ENCODE assay signal across 1 fruit fly cellular context in genomic region chr3R:9341189-9342012, dm6.
TF ChIP-seq lines count a peak whose summit lies in the region.

No protein-coding gene starts in this region.

TF ChIP-seq in whole organism, embryonic, 481 proteins besides CTCF, POLR2A, EP300 and RAD21 (continued from another document):
- TF ChIP-seq CHES-1-like (GFP tag; optimal IDR thresholded peaks at IDR 0.05; lab: Kevin White, UChicago), result peak; percentile 35
- TF ChIP-seq CG4282 (GFP tag; optimal IDR thresholded peaks at IDR 0.05; lab: Kevin White, UChicago), result no peak
- peak; percentile 79 for TF ChIP-seq HmgZ (tag; optimal IDR thresholded peaks at IDR 0.05; lab: Kevin White, UChicago)
- TF ChIP-seq nerfin-2 (GFP tag; IDR thresholded peaks at IDR 0.05; lab: Robert Waterston, UW; ENCODE audit: partially characterized antibody), result peak; percentile 49; the same call in 1 of the 2 replicates
- no peak for TF ChIP-seq sr (GFP tag; IDR thresholded peaks at IDR 0.05; lab: Robert Waterston, UW)
- peak; percentile 85 for TF ChIP-seq CG2712 (tag; optimal IDR thresholded peaks at IDR 0.05; lab: Kevin White, UChicago)
- TF ChIP-seq grn (GFP tag; optimal IDR thresholded peaks at IDR 0.05; lab: Kevin White, UChicago), result peak; percentile 15
- TF ChIP-seq pb (GFP tag; optimal IDR thresholded peaks at IDR 0.05; lab: Kevin White, UChicago), result peak; percentile 29
- TF ChIP-seq CG1233 (GFP tag; optimal IDR thresholded peaks at IDR 0.05; lab: Kevin White, UChicago), result peak; percentile 76
- TF ChIP-seq ci (GFP tag; IDR thresholded peaks at IDR 0.05; lab: Robert Waterston, UW), result peak; percentile 68
- peak; percentile 88; the same call in 3 of the 4 replicates for TF ChIP-seq chinmo (GFP tag; IDR thresholded peaks at IDR 0.05; lab: Robert Waterston, UW; ENCODE audit: partially characterized antibody)
- peak; percentile 66 for TF ChIP-seq sd (tag; optimal IDR thresholded peaks at IDR 0.05; lab: Kevin White, UChicago)
- TF ChIP-seq CG16815 (GFP tag; optimal IDR thresholded peaks at IDR 0.05; lab: Kevin White, UChicago), result peak; percentile 23
- TF ChIP-seq CG17912 (GFP tag; optimal IDR thresholded peaks at IDR 0.05; lab: Kevin White, UChicago), result no peak
- peak; percentile 88 for TF ChIP-seq lab (GFP tag; optimal IDR thresholded peaks at IDR 0.05; lab: Kevin White, UChicago)
- TF ChIP-seq CG8359 (GFP tag; optimal IDR thresholded peaks at IDR 0.05; lab: Kevin White, UChicago; ENCODE audit: borderline replicate concordance), result peak; percentile 64
- peak; percentile 60 to 86 for TF ChIP-seq Hr51 (GFP tag; optimal IDR thresholded peaks at IDR 0.05; lab: Kevin White, UChicago)
- TF ChIP-seq Kr (GFP tag; optimal IDR thresholded peaks at IDR 0.05; lab: Kevin White, UChicago), result no peak
- peak; percentile 38; the same call in 1 of the 4 replicates for TF ChIP-seq Gug (GFP tag; IDR thresholded peaks at IDR 0.05; lab: Robert Waterston, UW)
- peak in 1 of 2 experiments; percentile 16 for TF ChIP-seq crp (GFP tag; optimal IDR thresholded peaks at IDR 0.05; lab: Kevin White, UChicago)
- peak in 1 of 3 experiments; percentile 5 for TF ChIP-seq Stat92E (GFP tag; optimal IDR thresholded peaks at IDR 0.05; lab: Kevin White, UChicago)
- no peak; the same call in 2 of the 3 replicates for TF ChIP-seq gce (GFP tag; IDR thresholded peaks at IDR 0.05; lab: Robert Waterston, UW)
- peak; percentile 93 for TF ChIP-seq BEAF-32 (GFP tag; optimal IDR thresholded peaks at IDR 0.05; lab: Kevin White, UChicago)
- TF ChIP-seq CG6791 (GFP tag; IDR thresholded peaks at IDR 0.05; lab: Robert Waterston, UW; ENCODE audit: partially characterized antibody), result 0 out of 3 replicates have a peak, but pooled peaks have one; percentile 58
- peak; percentile 53 for TF ChIP-seq ATbp (GFP tag; optimal IDR thresholded peaks at IDR 0.05; lab: Kevin White, UChicago)
- no peak for TF ChIP-seq CG11560 (tag; IDR thresholded peaks at IDR 0.05; lab: Robert Waterston, UW)
- TF ChIP-seq Blimp-1 (GFP tag; optimal IDR thresholded peaks at IDR 0.05; lab: Kevin White, UChicago), result peak; percentile 61
- peak; percentile 72 for TF ChIP-seq Xrp1 (GFP tag; IDR thresholded peaks at IDR 0.05; lab: Robert Waterston, UW)
- peak; percentile 68 for TF ChIP-seq tna (GFP tag; IDR thresholded peaks at IDR 0.05; lab: Robert Waterston, UW; ENCODE audit: partially characterized antibody)
- peak; percentile 54 for TF ChIP-seq Spps (tag; optimal IDR thresholded peaks at IDR 0.05; lab: Kevin White, UChicago)
- TF ChIP-seq CG10274 (GFP tag; optimal IDR thresholded peaks at IDR 0.05; lab: Kevin White, UChicago), result no peak
- TF ChIP-seq CG2875 (GFP tag; optimal IDR thresholded peaks at IDR 0.05; lab: Kevin White, UChicago), result peak; percentile 25
- TF ChIP-seq odd (GFP tag; optimal IDR thresholded peaks at IDR 0.05; lab: Kevin White, UChicago), result peak; percentile 78
- TF ChIP-seq Atf3 (GFP tag; optimal IDR thresholded peaks at IDR 0.05; lab: Kevin White, UChicago), result peak; percentile 34
- TF ChIP-seq CG7786 (GFP tag; optimal IDR thresholded peaks at IDR 0.05; lab: Kevin White, UChicago), result peak; percentile 22
- TF ChIP-seq CG33557 (GFP tag; optimal IDR thresholded peaks at IDR 0.05; lab: Kevin White, UChicago), result peak; percentile 77
- peak; percentile 71 for TF ChIP-seq CG11723 (GFP tag; optimal IDR thresholded peaks at IDR 0.05; lab: Kevin White, UChicago)
- TF ChIP-seq pho (GFP tag; optimal IDR thresholded peaks at IDR 0.05; lab: Kevin White, UChicago), result peak; percentile 67
- peak; percentile 49 for TF ChIP-seq CG12071 (GFP tag; optimal IDR thresholded peaks at IDR 0.05; lab: Kevin White, UChicago)
- no peak for TF ChIP-seq cad (GFP tag; optimal IDR thresholded peaks at IDR 0.05; lab: Kevin White, UChicago)
- TF ChIP-seq CG2889 (GFP tag; IDR thresholded peaks at IDR 0.05; lab: Robert Waterston, UW), result no peak
- TF ChIP-seq fd102C (GFP tag; optimal IDR thresholded peaks at IDR 0.05; lab: Kevin White, UChicago), result peak; percentile 36
- TF ChIP-seq CG6272 (GFP tag; IDR thresholded peaks at IDR 0.05; lab: Robert Waterston, UW), result no peak; the same call in 1 of the 2 replicates
- peak; percentile 58 for TF ChIP-seq Mad (GFP tag; optimal IDR thresholded peaks at IDR 0.05; lab: Kevin White, UChicago)
- TF ChIP-seq al (GFP tag; IDR thresholded peaks at IDR 0.05; lab: Robert Waterston, UW), result peak; percentile 29; the same call in 1 of the 2 replicates
- 0 out of 2 replicates have a peak, but pooled peaks have one; percentile 47 for TF ChIP-seq CG4730 (GFP tag; IDR thresholded peaks at IDR 0.05; lab: Robert Waterston, UW)
- TF ChIP-seq fd64A (GFP tag; optimal IDR thresholded peaks at IDR 0.05; lab: Kevin White, UChicago), result peak; percentile 12
- TF ChIP-seq ewg (GFP tag; optimal IDR thresholded peaks at IDR 0.05; lab: Kevin White, UChicago), result peak; percentile 19
- TF ChIP-seq CG18619 (GFP tag; optimal IDR thresholded peaks at IDR 0.05; lab: Kevin White, UChicago), result peak; percentile 76
- TF ChIP-seq CG2129 (GFP tag; IDR thresholded peaks at IDR 0.05; lab: Robert Waterston, UW; ENCODE audit: partially characterized antibody), result peak; percentile 93
- peak; percentile 44 for TF ChIP-seq phol (tag; optimal IDR thresholded peaks at IDR 0.05; lab: Kevin White, UChicago)
- TF ChIP-seq Ssrp (tag; optimal IDR thresholded peaks at IDR 0.05; lab: Kevin White, UChicago), result peak; percentile 57
- peak; percentile 95 for TF ChIP-seq Doc3 (GFP tag; IDR thresholded peaks at IDR 0.05; lab: Robert Waterston, UW; ENCODE audit: partially characterized antibody)
- peak; percentile 91 for TF ChIP-seq CG2678 (tag; optimal IDR thresholded peaks at IDR 0.05; lab: Kevin White, UChicago)
- peak; percentile 66 for TF ChIP-seq kay (GFP tag; optimal IDR thresholded peaks at IDR 0.05; lab: Kevin White, UChicago)
- peak; percentile 81 for TF ChIP-seq CG17829 (tag; optimal IDR thresholded peaks at IDR 0.05; lab: Kevin White, UChicago)
- no peak for TF ChIP-seq tll (GFP tag; optimal IDR thresholded peaks at IDR 0.05; lab: Kevin White, UChicago)
- peak; percentile 41 for TF ChIP-seq HLH54F (GFP tag; optimal IDR thresholded peaks at IDR 0.05; lab: Kevin White, UChicago)
- TF ChIP-seq Hr3 (GFP tag; optimal IDR thresholded peaks at IDR 0.05; lab: Kevin White, UChicago), result peak; percentile 63
- TF ChIP-seq btn (GFP tag; optimal IDR thresholded peaks at IDR 0.05; lab: Kevin White, UChicago), result peak; percentile 58
- peak; percentile 31 for TF ChIP-seq CG13123 (GFP tag; optimal IDR thresholded peaks at IDR 0.05; lab: Kevin White, UChicago)
- peak; percentile 47 for TF ChIP-seq Ets97D (GFP tag; optimal IDR thresholded peaks at IDR 0.05; lab: Kevin White, UChicago)
- peak; percentile 59 for TF ChIP-seq psq (GFP tag; optimal IDR thresholded peaks at IDR 0.05; lab: Kevin White, UChicago)
- 0 out of 2 replicates have a peak, but pooled peaks have one; percentile 26 for TF ChIP-seq Taf1 (GFP tag; IDR thresholded peaks at IDR 0.05; lab: Robert Waterston, UW)
- peak; percentile 69; the same call in 1 of the 2 replicates for TF ChIP-seq klu (GFP tag; IDR thresholded peaks at IDR 0.05; lab: Robert Waterston, UW)
- TF ChIP-seq lmd (GFP tag; IDR thresholded peaks at IDR 0.05; lab: Robert Waterston, UW), result peak; percentile 64; the same call in 1 of the 2 replicates
- TF ChIP-seq Fer2 (tag; optimal IDR thresholded peaks at IDR 0.05; lab: Kevin White, UChicago), result peak; percentile 75
- no peak for TF ChIP-seq jigr1 (GFP tag; IDR thresholded peaks at IDR 0.05; lab: Robert Waterston, UW)
- TF ChIP-seq nerfin-1 (tag; optimal IDR thresholded peaks at IDR 0.05; lab: Kevin White, UChicago), result peak; percentile 75
- peak; percentile 33; the same call in 1 of the 2 replicates for TF ChIP-seq sim (GFP tag; IDR thresholded peaks at IDR 0.05; lab: Robert Waterston, UW)
- TF ChIP-seq Sry-δ (GFP tag; optimal IDR thresholded peaks at IDR 0.05; lab: Kevin White, UChicago), result peak; percentile 78
- peak; percentile 89 for TF ChIP-seq CG10147 (GFP tag; optimal IDR thresholded peaks at IDR 0.05; lab: Kevin White, UChicago)
- peak; percentile 90 for TF ChIP-seq CG14860 (GFP tag; IDR thresholded peaks at IDR 0.05; lab: Robert Waterston, UW; ENCODE audit: partially characterized antibody)
- TF ChIP-seq sens-2 (GFP tag; IDR thresholded peaks at IDR 0.05; lab: Robert Waterston, UW), result no peak; the same call in 1 of the 2 replicates
- peak; percentile 66 for TF ChIP-seq zfh2 (GFP tag; optimal IDR thresholded peaks at IDR 0.05; lab: Kevin White, UChicago)
- peak; percentile 23 for TF ChIP-seq cato (GFP tag; optimal IDR thresholded peaks at IDR 0.05; lab: Kevin White, UChicago; ENCODE audit: borderline replicate concordance)
- TF ChIP-seq CG7745 (tag; optimal IDR thresholded peaks at IDR 0.05; lab: Kevin White, UChicago), result no peak
- TF ChIP-seq dmrt99B (tag; optimal IDR thresholded peaks at IDR 0.05; lab: Kevin White, UChicago), result peak; percentile 82
- peak; percentile 84 for TF ChIP-seq sens (GFP tag; lab: Kevin White, UChicago)
- peak; percentile 50 for TF ChIP-seq pum (GFP tag; optimal IDR thresholded peaks at IDR 0.05; lab: Kevin White, UChicago)
- no peak for TF ChIP-seq ab (GFP tag; optimal IDR thresholded peaks at IDR 0.05; lab: Kevin White, UChicago)
- peak; percentile 33 for TF ChIP-seq Mes4 (GFP tag; optimal IDR thresholded peaks at IDR 0.05; lab: Kevin White, UChicago)
- TF ChIP-seq CG34376 (GFP tag; optimal IDR thresholded peaks at IDR 0.05; lab: Kevin White, UChicago), result peak; percentile 94
- peak; percentile 22 for TF ChIP-seq CG10654 (GFP tag; optimal IDR thresholded peaks at IDR 0.05; lab: Kevin White, UChicago)
- no peak for TF ChIP-seq jing (GFP tag; optimal IDR thresholded peaks at IDR 0.05; lab: Kevin White, UChicago)
- peak; percentile 85 for TF ChIP-seq CG32532 (GFP tag; IDR thresholded peaks at IDR 0.05; lab: Robert Waterston, UW)
- TF ChIP-seq CG9609 (GFP tag; optimal IDR thresholded peaks at IDR 0.05; lab: Kevin White, UChicago), result peak; percentile 11
- TF ChIP-seq Camta (GFP tag; optimal IDR thresholded peaks at IDR 0.05; lab: Kevin White, UChicago), result peak; percentile 6
- TF ChIP-seq CG7928 (GFP tag; optimal IDR thresholded peaks at IDR 0.05; lab: Kevin White, UChicago), result peak; percentile 24
- TF ChIP-seq CG8089 (GFP tag; optimal IDR thresholded peaks at IDR 0.05; lab: Kevin White, UChicago), result peak; percentile 50
- TF ChIP-seq grau (tag; optimal IDR thresholded peaks at IDR 0.05; lab: Kevin White, UChicago), result peak; percentile 90
- TF ChIP-seq ac (GFP tag; optimal IDR thresholded peaks at IDR 0.05; lab: Kevin White, UChicago), result no peak
- TF ChIP-seq Dfd (GFP tag; optimal IDR thresholded peaks at IDR 0.05; lab: Kevin White, UChicago), result no peak
- TF ChIP-seq Rfx (GFP tag; IDR thresholded peaks at IDR 0.05; lab: Robert Waterston, UW), result peak; percentile 87
- TF ChIP-seq ttk (GFP tag; IDR thresholded peaks at IDR 0.05; lab: Robert Waterston, UW), result no peak
- peak; percentile 80 for TF ChIP-seq NFAT (GFP tag; IDR thresholded peaks at IDR 0.05; lab: Robert Waterston, UW)
- peak; percentile 73 for TF ChIP-seq HHEX (GFP tag; optimal IDR thresholded peaks at IDR 0.05; lab: Kevin White, UChicago)
- TF ChIP-seq CG7839 (tag; optimal IDR thresholded peaks at IDR 0.05; lab: Kevin White, UChicago), result peak; percentile 85
- TF ChIP-seq CG10959 (GFP tag; IDR thresholded peaks at IDR 0.05; lab: Robert Waterston, UW), result no peak
- peak; percentile 98 for TF ChIP-seq sug (tag; optimal IDR thresholded peaks at IDR 0.05; lab: Kevin White, UChicago)
- TF ChIP-seq dimm (GFP tag; IDR thresholded peaks at IDR 0.05; lab: Robert Waterston, UW), result no peak
- peak; percentile 84 for TF ChIP-seq CG12391 (tag; optimal IDR thresholded peaks at IDR 0.05; lab: Kevin White, UChicago)
- peak; percentile 64 for TF ChIP-seq Sox102F (GFP tag; optimal IDR thresholded peaks at IDR 0.05; lab: Kevin White, UChicago)
- peak; percentile 65 to 77 for TF ChIP-seq dpn (GFP tag; optimal IDR thresholded peaks at IDR 0.05; lab: Kevin White, UChicago)
- peak; percentile 71; the same call in 2 of the 3 replicates for TF ChIP-seq CG11456 (GFP tag; IDR thresholded peaks at IDR 0.05; lab: Robert Waterston, UW)
- TF ChIP-seq CG34224 (GFP tag; IDR thresholded peaks at IDR 0.05; lab: Robert Waterston, UW; ENCODE audit: partially characterized antibody), result peak; percentile 97
- peak; percentile 73 for TF ChIP-seq cwo (GFP tag; optimal IDR thresholded peaks at IDR 0.05; lab: Kevin White, UChicago)
- TF ChIP-seq CG12104 (GFP tag; optimal IDR thresholded peaks at IDR 0.05; lab: Kevin White, UChicago), result peak; percentile 75
- TF ChIP-seq Scr (GFP tag; IDR thresholded peaks at IDR 0.05; lab: Robert Waterston, UW; ENCODE audit: partially characterized antibody), result peak; percentile 97
- peak; percentile 9 for TF ChIP-seq wek (GFP tag; optimal IDR thresholded peaks at IDR 0.05; lab: Kevin White, UChicago)
- peak; percentile 56; the same call in 1 of the 2 replicates for TF ChIP-seq HLH3B (GFP tag; IDR thresholded peaks at IDR 0.05; lab: Robert Waterston, UW)
- peak; percentile 55; the same call in 2 of the 3 replicates for TF ChIP-seq CG34422 (GFP tag; IDR thresholded peaks at IDR 0.05; lab: Robert Waterston, UW)
- TF ChIP-seq CG6854 (GFP tag; optimal IDR thresholded peaks at IDR 0.05; lab: Kevin White, UChicago), result peak; percentile 81
- peak; percentile 56 for TF ChIP-seq CG1602 (GFP tag; optimal IDR thresholded peaks at IDR 0.05; lab: Kevin White, UChicago)
- no peak for TF ChIP-seq ase (GFP tag; IDR thresholded peaks at IDR 0.05; lab: Robert Waterston, UW)
- TF ChIP-seq caup (GFP tag; optimal IDR thresholded peaks at IDR 0.05; lab: Kevin White, UChicago; ENCODE audit: severe bottlenecking), result peak; percentile 80
- TF ChIP-seq Ets65A (GFP tag; lab: Kevin White, UChicago), result peak; percentile 20
- TF ChIP-seq tap (tag; optimal IDR thresholded peaks at IDR 0.05; lab: Kevin White, UChicago), result peak; percentile 77
